Worm (Caenorhabditis elegans) whole organism, mixed stage, embryonic: ENCODE results near the gene mfsd-11.

ENCODE experiments used
- ces-1 ChIP-seq: fragments of 150-350 bp; optimal IDR thresholded peaks from 2 replicates; lab custom pipeline; 2014; ENCODE audit warnings: missing biosample characterization, missing genetic modification reagents, missing genetic modification characterization
- snpc-4 ChIP-seq: fragments of 150-350 bp; optimal IDR thresholded peaks from 2 replicates; lab custom pipeline; 2014; ENCODE audit warnings: missing biosample characterization, missing genetic modification characterization
- ztf-11 ChIP-seq: fragments of 150-350 bp; optimal IDR thresholded peaks from 2 replicates; lab custom pipeline; 2014; ENCODE audit warnings: missing biosample characterization, missing genetic modification characterization

DNA sequence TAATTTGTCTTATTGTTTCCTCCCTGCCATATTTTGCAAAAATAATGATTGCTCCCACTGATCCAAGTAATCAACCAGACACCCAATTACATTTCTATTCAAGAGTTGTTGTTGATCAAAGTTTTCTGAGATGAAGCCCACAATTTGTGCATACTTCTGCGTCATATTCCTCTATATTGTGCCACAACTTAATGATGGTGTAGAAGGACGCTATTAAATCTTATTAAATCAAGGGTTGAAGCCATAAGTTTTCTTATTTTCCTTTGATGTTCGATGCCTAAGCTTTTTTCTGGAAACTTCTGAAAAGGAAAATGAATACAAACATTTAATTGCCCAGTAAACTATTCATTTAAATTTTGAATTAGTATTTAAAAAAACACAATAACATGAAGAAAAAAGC is 14.9 kb upstream of the mfsd-11 start:
- TF ChIP-seq ces-1 (GFP tag; lab: Kevin White, UChicago) (peak; percentile 69), ztf-11 (tag; lab: Kevin White, UChicago) (no peak), snpc-4 (tag; lab: Kevin White, UChicago) (no peak)
